Fruit fly (Drosophila melanogaster) whole organism, prepupa: ENCODE data around the gene tal-AA.

ENCODE experiments used
- Blimp-1 ChIP-seq: fragments of 200-800 bp; sonication (Bioruptor generic); optimal IDR thresholded peaks from 3 replicates; lab custom pipeline; 2017; ENCODE audit warnings: missing biosample characterization, missing genetic modification characterization, mild to moderate bottlenecking, moderate library complexity, missing genetic modification reagents
- CG1621 ChIP-seq: fragments of 200-800 bp; sonication (Bioruptor generic); optimal IDR thresholded peaks from 3 replicates; lab custom pipeline; 2018; ENCODE audit warnings: missing biosample characterization, mild to moderate bottlenecking, missing genetic modification characterization
- CG3919 ChIP-seq: fragments of 200-800 bp; sonication (Bioruptor generic); optimal IDR thresholded peaks from 3 replicates; lab custom pipeline; 2016; ENCODE audit warnings: missing biosample characterization, missing genetic modification characterization
- CG6808 ChIP-seq: fragments of 200-800 bp; sonication (Bioruptor generic); optimal IDR thresholded peaks from 3 replicates; lab custom pipeline; 2017; ENCODE audit warnings: missing biosample characterization, missing genetic modification characterization, mild to moderate bottlenecking, moderate library complexity, missing genetic modification reagents
- CG6854 ChIP-seq: fragments of 200-800 bp; sonication (Bioruptor generic); optimal IDR thresholded peaks from 2 replicates; lab custom pipeline; 2017; ENCODE audit warnings: missing biosample characterization, mild to moderate bottlenecking, missing genetic modification characterization
- CG7368 ChIP-seq: fragments of 200-800 bp; sonication (Bioruptor generic); optimal IDR thresholded peaks from 3 replicates; lab custom pipeline; 2016; ENCODE audit warnings: missing biosample characterization, missing genetic modification characterization
- Hr39 ChIP-seq: fragments of 200-800 bp; sonication (Bioruptor generic); optimal IDR thresholded peaks from 2 replicates; lab custom pipeline; 2016; ENCODE audit warnings: missing biosample characterization, missing genetic modification characterization
- Lpt ChIP-seq: fragments of 200-800 bp; sonication (Bioruptor generic); optimal IDR thresholded peaks from 3 replicates; lab custom pipeline; 2016; ENCODE audit warnings: missing biosample characterization, missing genetic modification characterization
- OdsH ChIP-seq: fragments of 200-800 bp; sonication (Bioruptor generic); optimal IDR thresholded peaks from 3 replicates; lab custom pipeline; 2016; ENCODE audit warnings: missing biosample characterization, missing genetic modification characterization
- Sox15 ChIP-seq: fragments of 200-800 bp; sonication (Bioruptor generic); optimal IDR thresholded peaks from 3 replicates; lab custom pipeline; 2016; ENCODE audit warnings: missing biosample characterization, missing genetic modification characterization
- dsx ChIP-seq: fragments of 200-800 bp; optimal IDR thresholded peaks from 3 replicates; lab custom pipeline; 2019; ENCODE audit warnings: missing biosample characterization, mild to moderate bottlenecking, missing genetic modification characterization, moderate library complexity; ENCODE audit not compliant: poor library complexity, severe bottlenecking
- eg ChIP-seq: fragments of 200-800 bp; sonication (Bioruptor generic); IDR thresholded peaks from 3 replicates; pipeline ENCODE4 v1.3.6; 2022; ENCODE audit warnings: missing biosample characterization, missing genetic modification characterization

- TF ChIP-seq Lpt (GFP tag; lab: Kevin White, UChicago) (peak; percentile 0), CG3919 (GFP tag; lab: Kevin White, UChicago) (no peak), OdsH (peak; percentile 33), Sox15 (GFP tag; lab: Kevin White, UChicago) (no peak), CG1621 (tag; lab: Kevin White, UChicago) (no peak), dsx (GFP tag; lab: Kevin White, UChicago) (no peak), Blimp-1 (GFP tag; lab: Kevin White, UChicago) (no peak), Hr39 (GFP tag; lab: Kevin White, UChicago) (no peak), CG6808 (no peak), CG7368 (no peak), eg (GFP tag; lab: Robert Waterston, UW) (no peak; the same call in 2 of the 3 replicates), CG6854 (GFP tag; lab: Kevin White, UChicago) (no peak)
These were observed 24.7 kb upstream of the tal-AA start for dm6 chr3R:13788224-13788623.
